Fruit fly (Drosophila melanogaster) whole organism, embryonic: Measurements from ENCODE around the gene S6KL.

Experiments used
- CG4730 ChIP-seq: fragments of 200-800 bp; sonication (Bioruptor generic); IDR thresholded peaks from 2 replicates; pipeline ENCODE4 v1.3.6; 2022; ENCODE audit warnings: missing biosample characterization, missing genetic modification characterization
- Hr78 ChIP-seq, 2 experiments: fragments of 200-800 bp in 1 of 2; fragments of >200 bp in 1 of 2; sonication (Bioruptor generic) in 1 of 2; optimal IDR thresholded peaks; 2 replicates each; lab custom pipeline; 2017 to 2019; ENCODE audit warnings: missing biosample characterization in 2 of 2, missing genetic modification characterization in 2 of 2, mild to moderate bottlenecking in 1 of 2, moderate library complexity in 1 of 2
- Ssrp ChIP-seq: fragments of 200-800 bp; sonication (Bioruptor generic); optimal IDR thresholded peaks from 2 replicates; lab custom pipeline; 2018; ENCODE audit warnings: missing biosample characterization, mild to moderate bottlenecking, missing genetic modification characterization, moderate library complexity

DNA sequence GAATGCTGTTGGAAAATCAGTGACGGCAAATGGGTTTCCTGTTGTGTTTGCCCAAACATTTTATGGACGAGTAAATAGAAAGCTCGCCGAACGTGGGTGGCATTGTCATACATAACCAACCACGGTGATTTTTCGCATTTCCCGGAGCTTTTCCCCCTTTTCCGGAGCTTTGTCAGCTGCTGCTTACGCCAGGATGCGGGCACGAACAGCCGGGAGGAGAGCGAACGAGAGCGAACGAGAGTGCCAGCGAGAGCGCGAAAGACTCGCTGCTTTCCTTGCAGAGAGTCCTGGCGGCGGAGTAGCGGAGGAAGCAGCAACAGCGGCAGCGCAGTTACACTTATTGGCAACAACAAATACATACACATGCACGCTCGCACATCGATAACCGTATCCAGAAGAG lies 18.1 kb downstream of the S6KL start, which contains the start of gene CG7058:
- TF ChIP-seq Hr78 (GFP tag; optimal IDR thresholded peaks at IDR 0.05; lab: Kevin White, UChicago) (no peak), Ssrp (tag; lab: Kevin White, UChicago) (no peak), CG4730 (no peak)
